Fruit fly (Drosophila melanogaster): ENCODE data around the gene Elal.
A peak's percentile ranks its signal among the peaks of the same experiment; 100 is the strongest.

The Elal gene

dm6 chr3R:24864719-24865400, at the start of gene Elal, which contains the start of gene Srg1:
Gene Elal, plus strand, starts transcription at chr3R:24865350.
Gene Srg1, minus strand, starts transcription at chr3R:24864732.
- TF ChIP-seq CTCF (optimal IDR thresholded peaks at IDR 0.05) (no peak), CG8478 (optimal IDR thresholded peaks at IDR 0.05) (no peak)

- TF ChIP-seq CG8478 (optimal IDR thresholded peaks at IDR 0.05): no peak
- no peak for TF ChIP-seq CTCF (optimal IDR thresholded peaks at IDR 0.05)
These were observed 47.9 kb upstream of the Elal start, which contains the start of the genes CG5808 and Saf-B for dm6 chr3R:24816993-24817854. Gene CG5808, minus strand, starts transcription at chr3R:24817007. Gene Saf-B, plus strand, starts transcription at chr3R:24817464.

- TF ChIP-seq CTCF (optimal IDR thresholded peaks at IDR 0.05) (no peak), CG8478 (optimal IDR thresholded peaks at IDR 0.05) (no peak)
These were observed 42.1 kb upstream of the Elal start for dm6 chr3R:24823061-24823460.

- TF ChIP-seq CG8478 (optimal IDR thresholded peaks at IDR 0.05): no peak
- no peak for TF ChIP-seq CTCF (optimal IDR thresholded peaks at IDR 0.05)
These were observed 39.6 kb upstream of the Elal start, which contains the start of gene niki for dm6 chr3R:24825548-24825947. Gene niki, minus strand, starts transcription at chr3R:24825648.

- TF ChIP-seq CTCF (optimal IDR thresholded peaks at IDR 0.05) (no peak), CG8478 (optimal IDR thresholded peaks at IDR 0.05) (no peak)
These were observed 36.9 kb upstream of the Elal start, which contains the start of gene RabX4 for dm6 chr3R:24828234-24828633. Gene RabX4, minus strand, starts transcription at chr3R:24828409.

dm6 chr3R:24829887-24830351, 35.2 kb upstream of the Elal start, which contains the start of the genes Kaz and CG43273:
Gene Kaz, minus strand, starts transcription at chr3R:24829959.
Gene CG43273, plus strand, starts transcription at chr3R:24830301.
- TF ChIP-seq CTCF (optimal IDR thresholded peaks at IDR 0.05): peak in 1 of 2 experiments; percentile 10
- TF ChIP-seq CG8478 (optimal IDR thresholded peaks at IDR 0.05): no peak

dm6 chr3R:24833652-24834051, 31.5 kb upstream of the Elal start, which contains the start of gene sosie:
Gene sosie, plus strand, starts transcription at chr3R:24833952.
- TF ChIP-seq CG8478 (optimal IDR thresholded peaks at IDR 0.05) (no peak), CTCF (optimal IDR thresholded peaks at IDR 0.05) (no peak)

dm6 chr3R:24841063-24841462, 24.1 kb upstream of the Elal start, which contains the start of gene CG33658:
Gene CG33658, minus strand, starts transcription at chr3R:24841163.
- TF ChIP-seq CG8478 (optimal IDR thresholded peaks at IDR 0.05): no peak
- TF ChIP-seq CTCF (optimal IDR thresholded peaks at IDR 0.05): no peak

dm6 chr3R:24841635-24842034, 23.5 kb upstream of the Elal start, which contains the start of gene Esp:
Gene Esp, plus strand, starts transcription at chr3R:24841935.
- no peak for TF ChIP-seq CTCF (optimal IDR thresholded peaks at IDR 0.05)

- no peak for TF ChIP-seq CG8478 (optimal IDR thresholded peaks at IDR 0.05)
- no peak for TF ChIP-seq CTCF (optimal IDR thresholded peaks at IDR 0.05)
These were observed 20.0 kb upstream of the Elal start for dm6 chr3R:24845148-24845547.

dm6 chr3R:24845952-24846848, 18.9 kb upstream of the Elal start:
- no peak for TF ChIP-seq CTCF (optimal IDR thresholded peaks at IDR 0.05)
- TF ChIP-seq CG8478 (optimal IDR thresholded peaks at IDR 0.05): no peak

dm6 chr3R:24850420-24850819, 14.7 kb upstream of the Elal start, which contains the start of gene CG7006:
Gene CG7006, plus strand, starts transcription at chr3R:24850627.
- TF ChIP-seq CTCF (optimal IDR thresholded peaks at IDR 0.05) (no peak), CG8478 (optimal IDR thresholded peaks at IDR 0.05) (no peak)

- no peak for TF ChIP-seq CG8478 (optimal IDR thresholded peaks at IDR 0.05)
- TF ChIP-seq CTCF (optimal IDR thresholded peaks at IDR 0.05): no peak
These were observed 13.7 kb upstream of the Elal start, which contains the start of gene Nct for dm6 chr3R:24851429-24851828. Gene Nct, plus strand, starts transcription at chr3R:24851601.

- no peak for TF ChIP-seq CTCF (optimal IDR thresholded peaks at IDR 0.05)
- no peak for TF ChIP-seq CG8478 (optimal IDR thresholded peaks at IDR 0.05)
These were observed 9.0 kb upstream of the Elal start, which contains the start of gene HDAC11 for dm6 chr3R:24856143-24856542. Gene HDAC11, minus strand, starts transcription at chr3R:24856243.
